Worm (Caenorhabditis elegans): ENCODE measurements around the gene F08G12.5.
A peak's percentile ranks its signal among the peaks of the same experiment; 100 is the strongest.

F08G12.5 gene

ce11 chrX:11262319-11263074, 47.6 kb downstream of the F08G12.5 start, which contains the start of gene C03A3.2 (continued):
- TF ChIP-seq ztf-11 (tag; optimal IDR thresholded peaks at IDR 0.05) (no peak), ztf-4 (tag; optimal IDR thresholded peaks at IDR 0.05) (peak; percentile 11), hlh-4 (tag; optimal IDR thresholded peaks at IDR 0.05) (no peak), snpc-4 (tag; optimal IDR thresholded peaks at IDR 0.05) (peak; percentile 39), sox-4 (tag; optimal IDR thresholded peaks at IDR 0.05) (no peak), skn-1 (tag; optimal IDR thresholded peaks at IDR 0.05) (peak; percentile 14), nhr-12 (tag; optimal IDR thresholded peaks at IDR 0.05) (no peak), sptf-1 (tag; optimal IDR thresholded peaks at IDR 0.05) (no peak), nhr-77 (tag; optimal IDR thresholded peaks at IDR 0.05) (peak; percentile 26), C34B4.2 (tag; optimal IDR thresholded peaks at IDR 0.05) (no peak)
